Fruit fly (Drosophila melanogaster) whole organism: ENCODE data around the gene CG6739.

Experiments
- CG8478 ChIP-seq: fragments of >200 bp; optimal IDR thresholded peaks from 2 replicates; lab custom pipeline; 2018; ENCODE audit warnings: inconsistent platforms
- Dll ChIP-seq: fragments of >200 bp; optimal IDR thresholded peaks from 2 replicates; lab custom pipeline; 2017
- EcR ChIP-seq, 2 experiments: fragments of >200 bp; optimal IDR thresholded peaks; 2 replicates each; lab custom pipeline; 2017; ENCODE audit warnings: missing biosample characterization in 2 of 2, missing genetic modification characterization in 2 of 2, missing genetic modification reagents in 2 of 2
- psq ChIP-seq: fragments of >200 bp; optimal IDR thresholded peaks from 2 replicates; lab custom pipeline; 2017
- usp ChIP-seq: fragments of >200 bp; optimal IDR thresholded peaks from 2 replicates; lab custom pipeline; 2017; ENCODE audit warnings: missing biosample characterization, missing genetic modification characterization, mixed read lengths

DNA sequence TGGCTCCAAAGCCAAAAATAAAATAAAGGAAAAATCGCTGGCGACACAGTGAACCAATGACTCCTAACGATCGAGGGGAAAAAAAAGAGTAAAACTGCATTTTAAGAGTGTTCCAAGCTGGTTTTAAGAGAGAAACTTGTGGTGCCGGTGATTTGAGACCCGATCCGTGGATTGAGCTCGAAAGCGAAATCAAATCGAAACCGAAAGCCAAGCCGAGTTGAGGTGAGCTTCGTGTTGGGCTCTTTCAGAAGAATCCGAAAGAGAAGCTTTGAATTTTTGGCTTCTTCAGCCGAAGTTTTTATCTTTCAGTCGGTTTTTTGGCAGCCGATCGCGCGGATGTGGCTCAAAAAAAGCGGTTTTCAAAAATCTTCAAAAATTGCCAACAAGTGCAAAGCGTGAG is at the start of gene CG6739:
- TF ChIP-seq psq (no peak), usp (no peak), Dll (lab: Kevin White, UChicago) (no peak), EcR (GFP tag; optimal IDR thresholded peaks at IDR 0.05; lab: Kevin White, UChicago) (no peak), CG8478 (lab: Kevin White, UChicago) (no peak)
